Comparison of ENCODE assay signal across 6 fruit fly cellular contexts in genomic region chr3R:17703691-17704537, dm6.
A peak's percentile ranks its signal among the peaks of the same experiment; 100 is the strongest.
TF ChIP-seq lines count a peak whose summit lies in the region.

No protein-coding gene starts in this region.

- TF ChIP-seq CTCF in whole organism, embryonic (GFP tag; optimal IDR thresholded peaks at IDR 0.05; lab: Kevin White, UChicago): peak; percentile 78

TF ChIP-seq in whole organism, 6 proteins besides CTCF, POLR2A, EP300 and RAD21:
- TF ChIP-seq usp (GFP tag; optimal IDR thresholded peaks at IDR 0.05; lab: Kevin White, UChicago) (no peak), CG8478 (optimal IDR thresholded peaks at IDR 0.05; lab: Kevin White, UChicago) (no peak), Dll (optimal IDR thresholded peaks at IDR 0.05; lab: Kevin White, UChicago) (peak; percentile 5), psq (optimal IDR thresholded peaks at IDR 0.05; lab: Kevin White, UChicago) (no peak)
TF ChIP-seq in whole organism: peak in this region for 1.

TF ChIP-seq in whole organism, adult, 20 proteins besides CTCF, POLR2A, EP300 and RAD21 (continues in another document):
- TF ChIP-seq CG5204 (GFP tag; optimal IDR thresholded peaks at IDR 0.05; lab: Kevin White, UChicago) (peak; percentile 97), cnc (optimal IDR thresholded peaks at IDR 0.05; lab: Kevin White, UChicago) (no peak), CG7101 (tag; optimal IDR thresholded peaks at IDR 0.05; lab: Kevin White, UChicago) (peak; percentile 97), ovo (GFP tag; optimal IDR thresholded peaks at IDR 0.05; lab: Kevin White, UChicago) (peak; percentile 82), bab1 (GFP tag; optimal IDR thresholded peaks at IDR 0.05; lab: Kevin White, UChicago) (peak; percentile 97), CG33017 (tag; optimal IDR thresholded peaks at IDR 0.05; lab: Kevin White, UChicago) (peak; percentile 96), CG12768 (GFP tag; optimal IDR thresholded peaks at IDR 0.05; lab: Kevin White, UChicago) (peak; percentile 95), CG11617 (GFP tag; optimal IDR thresholded peaks at IDR 0.05; lab: Kevin White, UChicago) (peak; percentile 98), cic (GFP tag; optimal IDR thresholded peaks at IDR 0.05; lab: Kevin White, UChicago) (peak; percentile 46), toe (GFP tag; optimal IDR thresholded peaks at IDR 0.05; lab: Kevin White, UChicago) (peak; percentile 94), CG7045 (GFP tag; optimal IDR thresholded peaks at IDR 0.05; lab: Kevin White, UChicago) (peak; percentile 97), Mnt (GFP tag; optimal IDR thresholded peaks at IDR 0.05; lab: Kevin White, UChicago) (peak; percentile 89), kay (GFP tag; lab: Kevin White, UChicago; ENCODE audit: borderline replicate concordance) (peak; percentile 97), Crg-1 (GFP tag; optimal IDR thresholded peaks at IDR 0.05; lab: Kevin White, UChicago) (peak; percentile 92), CG1620 (GFP tag; optimal IDR thresholded peaks at IDR 0.05; lab: Kevin White, UChicago) (peak; percentile 94), pad (GFP tag; optimal IDR thresholded peaks at IDR 0.05; lab: Kevin White, UChicago) (peak; percentile 77), CG14711 (tag; optimal IDR thresholded peaks at IDR 0.05; lab: Kevin White, UChicago) (peak; percentile 95)

TF ChIP-seq in whole organism, embryonic, 481 proteins besides CTCF, POLR2A, EP300 and RAD21 (continues in another document):
- TF ChIP-seq Hmr (GFP tag; optimal IDR thresholded peaks at IDR 0.05; lab: Kevin White, UChicago) (peak; percentile 99), nom (GFP tag; optimal IDR thresholded peaks at IDR 0.05; lab: Kevin White, UChicago) (peak; percentile 99), CG17361 (GFP tag; IDR thresholded peaks at IDR 0.05; lab: Robert Waterston, UW) (peak; percentile 99), crol (GFP tag; IDR thresholded peaks at IDR 0.05; lab: Robert Waterston, UW) (peak; percentile 92), HLH54F (GFP tag; optimal IDR thresholded peaks at IDR 0.05; lab: Kevin White, UChicago) (peak; percentile 99), Fer1 (GFP tag; optimal IDR thresholded peaks at IDR 0.05; lab: Kevin White, UChicago) (peak; percentile 98), Sox100B (GFP tag; optimal IDR thresholded peaks at IDR 0.05; lab: Kevin White, UChicago) (peak; percentile 98), CG2875 (GFP tag; optimal IDR thresholded peaks at IDR 0.05; lab: Kevin White, UChicago) (peak; percentile 99), Bdp1 (GFP tag; optimal IDR thresholded peaks at IDR 0.05; lab: Kevin White, UChicago) (peak; percentile 95), CG6175 (GFP tag; IDR thresholded peaks at IDR 0.05; lab: Robert Waterston, UW) (peak; percentile 97), CG12104 (GFP tag; optimal IDR thresholded peaks at IDR 0.05; lab: Kevin White, UChicago) (peak; percentile 98), jumu (GFP tag; optimal IDR thresholded peaks at IDR 0.05; lab: Kevin White, UChicago) (peak; percentile 99), CG34224 (GFP tag; IDR thresholded peaks at IDR 0.05; lab: Robert Waterston, UW; ENCODE audit: partially characterized antibody) (no peak), ERR (GFP tag; optimal IDR thresholded peaks at IDR 0.05; lab: Kevin White, UChicago) (peak; percentile 98), CG1792 (GFP tag; optimal IDR thresholded peaks at IDR 0.05; lab: Kevin White, UChicago) (peak; percentile 98), Optix (GFP tag; IDR thresholded peaks at IDR 0.05; lab: Robert Waterston, UW) (peak; percentile 99), tup (GFP tag; optimal IDR thresholded peaks at IDR 0.05; lab: Kevin White, UChicago) (peak; percentile 98), sens-2 (GFP tag; IDR thresholded peaks at IDR 0.05; lab: Robert Waterston, UW) (peak; percentile 98)

TF ChIP-seq in whole organism, prepupa, 60 proteins besides CTCF, POLR2A, EP300 and RAD21 (continues in another document):
- TF ChIP-seq Blimp-1 (GFP tag; optimal IDR thresholded peaks at IDR 0.05; lab: Kevin White, UChicago): peak; percentile 97
- peak; percentile 100 for TF ChIP-seq CG8319 (GFP tag; optimal IDR thresholded peaks at IDR 0.05; lab: Kevin White, UChicago)
- peak; percentile 100 for TF ChIP-seq CG15336 (GFP tag; IDR thresholded peaks at IDR 0.05; lab: Robert Waterston, UW)
- TF ChIP-seq cyc (GFP tag; optimal IDR thresholded peaks at IDR 0.05; lab: Kevin White, UChicago): peak; percentile 100
- peak; percentile 100 for TF ChIP-seq CG11294 (GFP tag; IDR thresholded peaks at IDR 0.05; lab: Robert Waterston, UW)
- TF ChIP-seq CG6808 (GFP tag; optimal IDR thresholded peaks at IDR 0.05; lab: Kevin White, UChicago): peak; percentile 99
- TF ChIP-seq pdm3 (GFP tag; optimal IDR thresholded peaks at IDR 0.05; lab: Kevin White, UChicago): peak; percentile 100
- peak; percentile 100 for TF ChIP-seq spab (GFP tag; optimal IDR thresholded peaks at IDR 0.05; lab: Kevin White, UChicago)
- peak; percentile 100 for TF ChIP-seq OdsH (GFP tag; optimal IDR thresholded peaks at IDR 0.05; lab: Kevin White, UChicago)
- TF ChIP-seq eg (GFP tag; IDR thresholded peaks at IDR 0.05; lab: Robert Waterston, UW): peak; percentile 100
- TF ChIP-seq Hr39 (GFP tag; optimal IDR thresholded peaks at IDR 0.05; lab: Kevin White, UChicago): peak; percentile 100
- TF ChIP-seq svp (GFP tag; lab: Kevin White, UChicago): peak; percentile 100
- TF ChIP-seq net (GFP tag; optimal IDR thresholded peaks at IDR 0.05; lab: Kevin White, UChicago): peak; percentile 100
- TF ChIP-seq Sox102F (GFP tag; optimal IDR thresholded peaks at IDR 0.05; lab: Kevin White, UChicago): peak; percentile 100
- peak; percentile 100 for TF ChIP-seq CG8632 (GFP tag; optimal IDR thresholded peaks at IDR 0.05; lab: Kevin White, UChicago)
- peak; percentile 100 for TF ChIP-seq CG6276 (GFP tag; optimal IDR thresholded peaks at IDR 0.05; lab: Kevin White, UChicago)
- TF ChIP-seq CG11902 (GFP tag; optimal IDR thresholded peaks at IDR 0.05; lab: Kevin White, UChicago): peak; percentile 100
- peak; percentile 100 for TF ChIP-seq topi (GFP tag; optimal IDR thresholded peaks at IDR 0.05; lab: Kevin White, UChicago)

TF ChIP-seq in whole organism, pupa, 21 proteins besides CTCF, POLR2A, EP300 and RAD21 (continues in another document):
- TF ChIP-seq CG13204 (GFP tag; optimal IDR thresholded peaks at IDR 0.05; lab: Kevin White, UChicago) (peak; percentile 99), CG32121 (GFP tag; IDR thresholded peaks at IDR 0.05; lab: Robert Waterston, UW) (peak; percentile 100), CG8159 (tag; optimal IDR thresholded peaks at IDR 0.05; lab: Kevin White, UChicago) (peak; percentile 100), CG15710 (tag; optimal IDR thresholded peaks at IDR 0.05; lab: Kevin White, UChicago) (peak; percentile 100), CG9948 (tag; optimal IDR thresholded peaks at IDR 0.05; lab: Kevin White, UChicago) (peak; percentile 100), CG17806 (tag; optimal IDR thresholded peaks at IDR 0.05; lab: Kevin White, UChicago) (peak; percentile 100), CG34367 (tag; optimal IDR thresholded peaks at IDR 0.05; lab: Kevin White, UChicago) (peak; percentile 100), gl (tag; optimal IDR thresholded peaks at IDR 0.05; lab: Kevin White, UChicago) (peak; percentile 99), Pif1B (GFP tag; optimal IDR thresholded peaks at IDR 0.05; lab: Kevin White, UChicago) (peak; percentile 100), CG8301 (tag; optimal IDR thresholded peaks at IDR 0.05; lab: Kevin White, UChicago) (peak; percentile 100), CG14655 (GFP tag; optimal IDR thresholded peaks at IDR 0.05; lab: Kevin White, UChicago) (peak; percentile 100), CG10348 (GFP tag; IDR thresholded peaks at IDR 0.05; lab: Robert Waterston, UW) (peak; percentile 98), fd96Ca (GFP tag; IDR thresholded peaks at IDR 0.05; lab: Robert Waterston, UW) (peak; percentile 100), Pif1A (GFP tag; optimal IDR thresholded peaks at IDR 0.05; lab: Kevin White, UChicago) (peak; percentile 100), CG12605 (GFP tag; IDR thresholded peaks at IDR 0.05; lab: Robert Waterston, UW) (peak; percentile 99), D1 (tag; optimal IDR thresholded peaks at IDR 0.05; lab: Kevin White, UChicago) (peak; percentile 99), EcR (GFP tag; optimal IDR thresholded peaks at IDR 0.05; lab: Kevin White, UChicago) (peak; percentile 85), Ets98B (GFP tag; IDR thresholded peaks at IDR 0.05; lab: Robert Waterston, UW) (peak; percentile 100), rn (GFP tag; IDR thresholded peaks at IDR 0.05; lab: Robert Waterston, UW) (peak; percentile 100), CG4496 (GFP tag; IDR thresholded peaks at IDR 0.05; lab: Robert Waterston, UW) (peak; percentile 100)

TF ChIP-seq in whole organism, wandering third instar larva, 38 proteins besides CTCF, POLR2A, EP300 and RAD21 (continues in another document):
- peak; percentile 96 for TF ChIP-seq CG9705 (GFP tag; optimal IDR thresholded peaks at IDR 0.05; lab: Kevin White, UChicago)
- TF ChIP-seq Abd-B (GFP tag; optimal IDR thresholded peaks at IDR 0.05; lab: Kevin White, UChicago): no peak
- peak; percentile 99 for TF ChIP-seq psq (GFP tag; optimal IDR thresholded peaks at IDR 0.05; lab: Kevin White, UChicago)
- TF ChIP-seq Mio (GFP tag; optimal IDR thresholded peaks at IDR 0.05; lab: Kevin White, UChicago): peak; percentile 96
- peak; percentile 100 for TF ChIP-seq Sp1 (GFP tag; optimal IDR thresholded peaks at IDR 0.05; lab: Kevin White, UChicago)
- peak; percentile 99 for TF ChIP-seq woc (GFP tag; optimal IDR thresholded peaks at IDR 0.05; lab: Kevin White, UChicago)
- TF ChIP-seq CrebA (GFP tag; optimal IDR thresholded peaks at IDR 0.05; lab: Kevin White, UChicago; ENCODE audit: borderline replicate concordance): peak; percentile 98
- peak; percentile 99 for TF ChIP-seq tai (GFP tag; optimal IDR thresholded peaks at IDR 0.05; lab: Kevin White, UChicago)
- peak; percentile 99 to 100 for TF ChIP-seq foxo (GFP tag; optimal IDR thresholded peaks at IDR 0.05; lab: Kevin White, UChicago)
- TF ChIP-seq rgr (GFP tag; optimal IDR thresholded peaks at IDR 0.05; lab: Kevin White, UChicago): peak; percentile 100
- no peak for TF ChIP-seq dl (GFP tag; optimal IDR thresholded peaks at IDR 0.05; lab: Kevin White, UChicago; ENCODE audit: insufficient read depth in 1 of 2, partially characterized antibody in 2 of 2)
- peak; percentile 98 for TF ChIP-seq GATAd (GFP tag; optimal IDR thresholded peaks at IDR 0.05; lab: Kevin White, UChicago)
- peak; percentile 38 for TF ChIP-seq usp (GFP tag; optimal IDR thresholded peaks at IDR 0.05; lab: Kevin White, UChicago)
- TF ChIP-seq Jra (GFP tag; optimal IDR thresholded peaks at IDR 0.05; lab: Kevin White, UChicago): peak; percentile 99
- TF ChIP-seq sage (GFP tag; optimal IDR thresholded peaks at IDR 0.05; lab: Kevin White, UChicago): peak; percentile 99
- peak; percentile 76 for TF ChIP-seq jim (GFP tag; optimal IDR thresholded peaks at IDR 0.05; lab: Kevin White, UChicago)
- no peak for TF ChIP-seq Hr78 (GFP tag; optimal IDR thresholded peaks at IDR 0.05; lab: Kevin White, UChicago)
- peak; percentile 95 for TF ChIP-seq Dfd (GFP tag; optimal IDR thresholded peaks at IDR 0.05; lab: Kevin White, UChicago)
- TF ChIP-seq fru (GFP tag; optimal IDR thresholded peaks at IDR 0.05; lab: Kevin White, UChicago): peak; percentile 100
- no peak for TF ChIP-seq pan (optimal IDR thresholded peaks at IDR 0.05; lab: Kevin White, UChicago)
- TF ChIP-seq Myc (optimal IDR thresholded peaks at IDR 0.05; lab: Kevin White, UChicago): no peak
- TF ChIP-seq Hr83 (GFP tag; optimal IDR thresholded peaks at IDR 0.05; lab: Kevin White, UChicago; ENCODE audit: poor library complexity, severe bottlenecking): peak; percentile 99
